Worm (Caenorhabditis elegans) whole organism, mixed stage, embryonic: ENCODE results near the gene mpst-1.

Experiments used
- M03D4.4 ChIP-seq: sonication (generic microtip); optimal IDR thresholded peaks from 2 replicates; lab custom pipeline; 2017; ENCODE audit warnings: mild to moderate bottlenecking, missing genetic modification characterization, missing compliant biosample characterization
- bed-3 ChIP-seq: fragments of 200-800 bp; sonication (Bioruptor generic); optimal IDR thresholded peaks from 3 replicates; lab custom pipeline; 2018; ENCODE audit warnings: mild to moderate bottlenecking, missing genetic modification characterization, moderate library complexity, missing compliant biosample characterization
- blmp-1 ChIP-seq: fragments of 150-350 bp; optimal IDR thresholded peaks from 2 replicates; lab custom pipeline; 2014; ENCODE audit warnings: missing biosample characterization, missing genetic modification characterization
- ceh-39 ChIP-seq: fragments of 150-350 bp; optimal IDR thresholded peaks from 2 replicates; lab custom pipeline; 2014; ENCODE audit warnings: missing biosample characterization, missing genetic modification characterization
- ceh-43 ChIP-seq: fragments of 200-800 bp; sonication (Bioruptor generic); optimal IDR thresholded peaks from 2 replicates; lab custom pipeline; 2018; ENCODE audit warnings: mild to moderate bottlenecking, missing genetic modification characterization, moderate library complexity, missing compliant biosample characterization
- ceh-83 ChIP-seq: fragments of 200-800 bp; sonication (Bioruptor generic); optimal IDR thresholded peaks from 2 replicates; lab custom pipeline; 2018; ENCODE audit warnings: mild to moderate bottlenecking, missing genetic modification characterization, missing compliant biosample characterization
- ces-1 ChIP-seq: fragments of 150-350 bp; optimal IDR thresholded peaks from 2 replicates; lab custom pipeline; 2014; ENCODE audit warnings: missing biosample characterization, missing genetic modification reagents, missing genetic modification characterization
- cnd-1 ChIP-seq: fragments of 200-800 bp; sonication (Bioruptor generic); optimal IDR thresholded peaks from 2 replicates; lab custom pipeline; 2018; ENCODE audit warnings: mild to moderate bottlenecking, missing genetic modification characterization, missing compliant biosample characterization
- drap-1 ChIP-seq: fragments of 200-800 bp; sonication (Bioruptor generic); optimal IDR thresholded peaks from 3 replicates; lab custom pipeline; 2018; ENCODE audit warnings: mild to moderate bottlenecking, missing genetic modification characterization, missing compliant biosample characterization
- elt-1 ChIP-seq: sonication (generic microtip); optimal IDR thresholded peaks from 2 replicates; lab custom pipeline; 2017; ENCODE audit warnings: missing genetic modification characterization, mild to moderate bottlenecking, missing compliant biosample characterization, antibody characterized with exemption, moderate library complexity, borderline replicate concordance; ENCODE audit not compliant: insufficient read depth
- elt-3 ChIP-seq: fragments of 150-350 bp; optimal IDR thresholded peaks from 2 replicates; lab custom pipeline; 2014; ENCODE audit warnings: missing biosample characterization, missing genetic modification characterization
- flh-1 ChIP-seq: fragments of 200-800 bp; sonication (Bioruptor generic); optimal IDR thresholded peaks from 2 replicates; lab custom pipeline; 2018; ENCODE audit warnings: mild to moderate bottlenecking, missing genetic modification characterization, moderate library complexity, missing compliant biosample characterization
- ham-2 ChIP-seq: fragments of 200-800 bp; sonication (Bioruptor generic); optimal IDR thresholded peaks from 2 replicates; lab custom pipeline; 2018; ENCODE audit warnings: mild to moderate bottlenecking, missing genetic modification characterization, missing compliant biosample characterization
- hlh-1 ChIP-seq: fragments of 150-350 bp; optimal IDR thresholded peaks from 2 replicates; lab custom pipeline; 2014; ENCODE audit warnings: missing biosample characterization, missing genetic modification reagents, missing genetic modification characterization
- lin-13 ChIP-seq: fragments of 150-350 bp; optimal IDR thresholded peaks from 2 replicates; lab custom pipeline; 2014; ENCODE audit warnings: missing biosample characterization, missing genetic modification characterization
- lin-32 ChIP-seq: fragments of 200-800 bp; sonication (Bioruptor generic); optimal IDR thresholded peaks from 2 replicates; lab custom pipeline; 2018; ENCODE audit warnings: mild to moderate bottlenecking, missing genetic modification characterization, missing compliant biosample characterization
- lsy-2 ChIP-seq: fragments of 150-350 bp; optimal IDR thresholded peaks from 2 replicates; lab custom pipeline; 2014; ENCODE audit warnings: missing biosample characterization, missing genetic modification characterization
- mab-5 ChIP-seq: fragments of 150-350 bp; optimal IDR thresholded peaks from 2 replicates; lab custom pipeline; 2014; ENCODE audit warnings: missing biosample characterization, missing genetic modification characterization
- mep-1 ChIP-seq: fragments of 150-350 bp; optimal IDR thresholded peaks from 2 replicates; lab custom pipeline; 2017; ENCODE audit warnings: missing biosample characterization, missing genetic modification reagents, missing genetic modification characterization, inconsistent platforms
- mls-2 ChIP-seq: sonication (generic microtip); optimal IDR thresholded peaks from 2 replicates; lab custom pipeline; 2016; ENCODE audit warnings: mild to moderate bottlenecking, missing genetic modification characterization, moderate library complexity, missing compliant biosample characterization
- nhr-12 ChIP-seq: fragments of 150-350 bp; optimal IDR thresholded peaks from 2 replicates; lab custom pipeline; 2014; ENCODE audit warnings: missing biosample characterization, missing genetic modification characterization
- nhr-2 ChIP-seq: fragments of 150-350 bp; optimal IDR thresholded peaks from 2 replicates; lab custom pipeline; 2014; ENCODE audit warnings: missing biosample characterization, missing genetic modification characterization
- nhr-237 ChIP-seq: fragments of 150-350 bp; optimal IDR thresholded peaks from 2 replicates; lab custom pipeline; 2014; ENCODE audit warnings: missing biosample characterization, missing genetic modification characterization
- nhr-28 ChIP-seq: fragments of 150-350 bp; optimal IDR thresholded peaks from 2 replicates; lab custom pipeline; 2014; ENCODE audit warnings: missing biosample characterization, missing genetic modification characterization
- nhr-76 ChIP-seq: sonication (generic microtip); optimal IDR thresholded peaks from 2 replicates; lab custom pipeline; 2017; ENCODE audit warnings: missing biosample characterization, missing genetic modification characterization
- pha-4 ChIP-seq: fragments of 150-350 bp; optimal IDR thresholded peaks from 2 replicates; lab custom pipeline; 2018; ENCODE audit warnings: missing biosample characterization, missing genetic modification reagents, missing genetic modification characterization
- sem-2 ChIP-seq: fragments of 200-800 bp; sonication (Bioruptor generic); optimal IDR thresholded peaks from 2 replicates; lab custom pipeline; 2018; ENCODE audit warnings: mild to moderate bottlenecking, missing genetic modification characterization, missing compliant biosample characterization
- snpc-4 ChIP-seq: fragments of 150-350 bp; optimal IDR thresholded peaks from 2 replicates; lab custom pipeline; 2014; ENCODE audit warnings: missing biosample characterization, missing genetic modification characterization
- sptf-1 ChIP-seq: sonication (generic microtip); optimal IDR thresholded peaks from 2 replicates; lab custom pipeline; 2017; ENCODE audit warnings: mild to moderate bottlenecking, missing genetic modification characterization, moderate library complexity, missing compliant biosample characterization
- tbx-8 ChIP-seq: fragments of 200-800 bp; sonication (Bioruptor generic); optimal IDR thresholded peaks from 2 replicates; lab custom pipeline; 2018; ENCODE audit warnings: mild to moderate bottlenecking, missing genetic modification characterization, moderate library complexity, missing compliant biosample characterization
- unc-120 ChIP-seq: sonication (generic microtip); optimal IDR thresholded peaks from 2 replicates; lab custom pipeline; 2017; ENCODE audit warnings: missing genetic modification characterization, missing compliant biosample characterization; ENCODE audit not compliant: poor library complexity, severe bottlenecking
- unc-39 ChIP-seq: fragments of 150-350 bp; optimal IDR thresholded peaks from 2 replicates; lab custom pipeline; 2014; ENCODE audit warnings: missing biosample characterization, missing genetic modification characterization
- unc-62 ChIP-seq: fragments of 150-350 bp; optimal IDR thresholded peaks from 2 replicates; lab custom pipeline; 2014; ENCODE audit warnings: missing biosample characterization, missing genetic modification reagents, missing genetic modification characterization
- zip-8 ChIP-seq: fragments of 150-350 bp; optimal IDR thresholded peaks from 2 replicates; lab custom pipeline; 2014; ENCODE audit warnings: missing biosample characterization, missing genetic modification characterization
- ztf-11 ChIP-seq: fragments of 150-350 bp; optimal IDR thresholded peaks from 2 replicates; lab custom pipeline; 2014; ENCODE audit warnings: missing biosample characterization, missing genetic modification characterization

Gene mpst-1

ce11 chrV:11782809-11783440 is 43.9 kb downstream of the mpst-1 start, which contains the start of gene F55A11.11:
TSS of gene F55A11.11 (plus strand) at chrV:11783149.
- no peak for TF ChIP-seq blmp-1 (tag; lab: Kevin White, UChicago)
- TF ChIP-seq nhr-12 (tag; lab: Kevin White, UChicago), result peak; percentile 85
- TF ChIP-seq bed-3 (GFP tag; lab: Kevin White, UChicago), result peak; percentile 91
- TF ChIP-seq elt-1, result peak; percentile 17
- peak; percentile 73 for TF ChIP-seq unc-62 (GFP tag; lab: Kevin White, UChicago)
- TF ChIP-seq snpc-4 (tag; lab: Kevin White, UChicago), result no peak
- peak; percentile 97 for TF ChIP-seq cnd-1
- TF ChIP-seq ces-1 (GFP tag; lab: Kevin White, UChicago), result no peak
- peak; percentile 92 for TF ChIP-seq pha-4 (tag; lab: Kevin White, UChicago)
- peak; percentile 60 for TF ChIP-seq hlh-1 (tag; lab: Kevin White, UChicago)
- TF ChIP-seq unc-39 (tag; lab: Kevin White, UChicago), result peak; percentile 52
- peak; percentile 97 for TF ChIP-seq M03D4.4 (tag; lab: Kevin White, UChicago)
- peak; percentile 97 for TF ChIP-seq ceh-83
- TF ChIP-seq ham-2 (GFP tag; lab: Kevin White, UChicago), result peak; percentile 98
- TF ChIP-seq nhr-28, result peak; percentile 46
- TF ChIP-seq sptf-1 (tag; lab: Kevin White, UChicago), result peak; percentile 98
- TF ChIP-seq ceh-43 (GFP tag; lab: Kevin White, UChicago), result peak; percentile 92
- TF ChIP-seq tbx-8 (GFP tag; lab: Kevin White, UChicago), result peak; percentile 86
- TF ChIP-seq zip-8 (tag; lab: Kevin White, UChicago), result no peak
- TF ChIP-seq lin-32 (GFP tag; lab: Kevin White, UChicago), result peak; percentile 96
- peak; percentile 28 for TF ChIP-seq ceh-39 (tag; lab: Kevin White, UChicago)
- peak; percentile 83 for TF ChIP-seq lin-13 (tag; lab: Kevin White, UChicago)
- peak; percentile 98 for TF ChIP-seq mls-2 (tag; lab: Kevin White, UChicago)
- no peak for TF ChIP-seq elt-3 (tag; lab: Kevin White, UChicago)
- TF ChIP-seq drap-1, result peak; percentile 99
- TF ChIP-seq ztf-11, result peak; percentile 60
- TF ChIP-seq mep-1 (tag; lab: Kevin White, UChicago), result peak; percentile 57
- no peak for TF ChIP-seq nhr-76 (tag; lab: Kevin White, UChicago)
- TF ChIP-seq sem-2 (GFP tag; lab: Kevin White, UChicago), result peak; percentile 94
- peak; percentile 41 for TF ChIP-seq nhr-237 (tag; lab: Kevin White, UChicago)
- TF ChIP-seq nhr-2 (tag; lab: Kevin White, UChicago), result no peak
- peak; percentile 95 for TF ChIP-seq unc-120
- TF ChIP-seq mab-5 (tag; lab: Kevin White, UChicago), result no peak
- TF ChIP-seq flh-1 (GFP tag; lab: Kevin White, UChicago), result peak; percentile 90
- peak; percentile 28 for TF ChIP-seq lsy-2 (tag; lab: Kevin White, UChicago)
- TF ChIP-seq, all 35 proteins: peak for 27

ce11 chrV:11779810-11780209 is 47.1 kb downstream of the mpst-1 start:
- TF ChIP-seq nhr-12 (tag; lab: Kevin White, UChicago), result no peak
- peak; percentile 74 for TF ChIP-seq unc-62 (GFP tag; lab: Kevin White, UChicago)

ce11 chrV:11779310-11779709 is 47.6 kb downstream of the mpst-1 start:
- TF ChIP-seq elt-1 (peak; percentile 33), cnd-1 (no peak), nhr-76 (tag; lab: Kevin White, UChicago) (no peak), ceh-43 (GFP tag; lab: Kevin White, UChicago) (no peak)

ce11 chrV:11777846-11778245 is 49.0 kb downstream of the mpst-1 start:
- TF ChIP-seq lsy-2 (tag; lab: Kevin White, UChicago) (no peak), ceh-43 (GFP tag; lab: Kevin White, UChicago) (no peak), lin-13 (tag; lab: Kevin White, UChicago) (no peak), M03D4.4 (tag; lab: Kevin White, UChicago) (no peak), unc-62 (GFP tag; lab: Kevin White, UChicago) (no peak), unc-120 (peak; percentile 51), nhr-12 (tag; lab: Kevin White, UChicago) (no peak), nhr-28 (no peak), nhr-237 (tag; lab: Kevin White, UChicago) (no peak)
